Fruit fly (Drosophila melanogaster) whole organism, embryonic: Measurements from ENCODE around the gene CG12301.
A peak's percentile ranks its signal among the peaks of the same experiment; 100 is the strongest.

Experiments used
- ATbp ChIP-seq: fragments of 200-800 bp; sonication (Bioruptor generic); optimal IDR thresholded peaks from 2 replicates; lab custom pipeline; 2017; ENCODE audit warnings: missing biosample characterization, mild to moderate bottlenecking, missing genetic modification characterization, missing genetic modification reagents
- Asciz ChIP-seq: fragments of 200-800 bp; sonication (Bioruptor generic); optimal IDR thresholded peaks from 2 replicates; lab custom pipeline; 2017; ENCODE audit warnings: missing biosample characterization, mild to moderate bottlenecking, missing genetic modification characterization, missing genetic modification reagents
- B-H2 ChIP-seq: fragments of 200-800 bp; sonication (Bioruptor generic); optimal IDR thresholded peaks from 2 replicates; lab custom pipeline; 2018; ENCODE audit warnings: missing biosample characterization, mild to moderate bottlenecking, missing genetic modification characterization
- BEAF-32 ChIP-seq: fragments of 200-800 bp; sonication (Bioruptor generic); optimal IDR thresholded peaks from 3 replicates; lab custom pipeline; 2017; ENCODE audit warnings: missing biosample characterization, missing genetic modification characterization, mild to moderate bottlenecking, moderate library complexity, missing genetic modification reagents
- Bteb2 ChIP-seq: fragments of 200-800 bp; sonication (Bioruptor generic); optimal IDR thresholded peaks from 2 replicates; lab custom pipeline; 2016; ENCODE audit warnings: missing biosample characterization, missing genetic modification characterization
- C15 ChIP-seq: fragments of 200-800 bp; sonication (Bioruptor generic); IDR thresholded peaks from 3 replicates; pipeline ENCODE4 v1.3.6; 2022; ENCODE audit warnings: missing biosample characterization, missing genetic modification characterization
- CG1024 ChIP-seq: fragments of 200-800 bp; sonication (Bioruptor generic); IDR thresholded peaks from 2 replicates; pipeline ENCODE4 v1.3.6; 2022; ENCODE audit warnings: missing biosample characterization, missing genetic modification characterization
- CG10462 ChIP-seq: fragments of 200-800 bp; sonication (Bioruptor generic); optimal IDR thresholded peaks from 2 replicates; lab custom pipeline; 2016; ENCODE audit warnings: missing biosample characterization, missing genetic modification characterization
- CG11398 ChIP-seq: fragments of 200-800 bp; sonication (Bioruptor generic); optimal IDR thresholded peaks from 2 replicates; lab custom pipeline; 2016; ENCODE audit warnings: missing biosample characterization, missing genetic modification characterization
- CG11504 ChIP-seq: fragments of 200-800 bp; sonication (Bioruptor generic); optimal IDR thresholded peaks from 3 replicates; lab custom pipeline; 2019; ENCODE audit warnings: missing biosample characterization, mild to moderate bottlenecking, missing genetic modification characterization, moderate library complexity
- CG1603 ChIP-seq: fragments of 200-800 bp; sonication (Bioruptor generic); optimal IDR thresholded peaks from 2 replicates; lab custom pipeline; 2019; ENCODE audit warnings: missing biosample characterization, mild to moderate bottlenecking, missing genetic modification characterization, moderate library complexity
- CG16863 ChIP-seq: fragments of 200-800 bp; sonication (Bioruptor generic); optimal IDR thresholded peaks from 3 replicates; lab custom pipeline; 2016; ENCODE audit warnings: missing biosample characterization, missing genetic modification characterization
- CG17802 ChIP-seq: fragments of 200-800 bp; sonication (Bioruptor generic); optimal IDR thresholded peaks from 2 replicates; lab custom pipeline; 2018; ENCODE audit warnings: missing biosample characterization, mild to moderate bottlenecking, missing genetic modification characterization, moderate library complexity
- CG34224 ChIP-seq: fragments of 200-800 bp; sonication (Bioruptor generic); IDR thresholded peaks from 3 replicates; pipeline ENCODE4 v1.3.6; 2022; ENCODE audit warnings: missing biosample characterization, missing genetic modification characterization; ENCODE audit not compliant: partially characterized antibody
- CG3838 ChIP-seq: fragments of 200-800 bp; sonication (Bioruptor generic); optimal IDR thresholded peaks from 3 replicates; lab custom pipeline; 2016; ENCODE audit warnings: missing biosample characterization, missing genetic modification characterization
- CG5953 ChIP-seq: fragments of 200-800 bp; sonication (Bioruptor generic); IDR thresholded peaks from 2 replicates; pipeline ENCODE4 v1.3.6; 2022; ENCODE audit warnings: missing biosample characterization, missing genetic modification characterization
- CG6791 ChIP-seq: fragments of 200-800 bp; sonication (Bioruptor generic); IDR thresholded peaks from 3 replicates; pipeline ENCODE4 v1.3.6; 2022; ENCODE audit warnings: missing biosample characterization, missing genetic modification characterization; ENCODE audit not compliant: partially characterized antibody
- CG7745 ChIP-seq: fragments of 200-800 bp; sonication (Bioruptor generic); optimal IDR thresholded peaks from 2 replicates; lab custom pipeline; 2018; ENCODE audit warnings: missing biosample characterization, mild to moderate bottlenecking, missing genetic modification characterization, moderate library complexity
- CG8388 ChIP-seq: fragments of 200-800 bp; sonication (Bioruptor generic); optimal IDR thresholded peaks from 2 replicates; lab custom pipeline; 2019; ENCODE audit warnings: missing biosample characterization, mild to moderate bottlenecking, missing genetic modification characterization, moderate library complexity
- CG8765 ChIP-seq: fragments of 200-800 bp; sonication (Bioruptor generic); IDR thresholded peaks from 2 replicates; pipeline ENCODE4 v1.3.6; 2022; ENCODE audit warnings: missing biosample characterization, missing genetic modification characterization
- CG9215 ChIP-seq: fragments of 200-800 bp; sonication (Bioruptor generic); IDR thresholded peaks from 2 replicates; pipeline ENCODE4 v1.3.6; 2022; ENCODE audit warnings: missing biosample characterization, missing genetic modification characterization
- CG9817 ChIP-seq: fragments of 200-800 bp; sonication (Bioruptor generic); optimal IDR thresholded peaks from 2 replicates; lab custom pipeline; 2018; ENCODE audit warnings: missing biosample characterization, mild to moderate bottlenecking, missing genetic modification characterization, moderate library complexity
- Dll ChIP-seq: fragments of 200-800 bp; sonication (Bioruptor generic); IDR thresholded peaks from 4 replicates; pipeline ENCODE4 v1.3.6; 2022; ENCODE audit warnings: missing biosample characterization, missing genetic modification characterization; ENCODE audit not compliant: partially characterized antibody
- E2f2 ChIP-seq: fragments of 200-800 bp; sonication (Bioruptor generic); IDR thresholded peaks from 2 replicates; pipeline ENCODE4 v1.3.6; 2022; ENCODE audit warnings: missing biosample characterization, missing genetic modification characterization
- Eip74EF ChIP-seq, 2 experiments: fragments of 200-800 bp in 1 of 2; fragments of >200 bp in 1 of 2; sonication (Bioruptor generic) in 1 of 2; optimal IDR thresholded peaks; 2 replicates each; lab custom pipeline; 2017 to 2019; ENCODE audit warnings: missing biosample characterization in 2 of 2, missing genetic modification characterization in 2 of 2, mild to moderate bottlenecking in 1 of 2, moderate library complexity in 1 of 2
- HHEX ChIP-seq: fragments of 200-800 bp; sonication (Bioruptor generic); optimal IDR thresholded peaks from 3 replicates; lab custom pipeline; 2017; ENCODE audit warnings: missing biosample characterization, mild to moderate bottlenecking, missing genetic modification characterization, missing genetic modification reagents
- HLHmδ ChIP-seq: fragments of 200-800 bp; sonication (Bioruptor generic); optimal IDR thresholded peaks from 2 replicates; lab custom pipeline; 2018; ENCODE audit warnings: missing biosample characterization, mild to moderate bottlenecking, missing genetic modification characterization, moderate library complexity
- Jarid2 ChIP-seq: fragments of 200-800 bp; sonication (Bioruptor generic); optimal IDR thresholded peaks from 3 replicates; lab custom pipeline; 2017; ENCODE audit warnings: mild to moderate bottlenecking, missing biosample characterization, missing genetic modification reagents, missing genetic modification characterization
- Lhr ChIP-seq: fragments of 200-800 bp; sonication (Bioruptor generic); optimal IDR thresholded peaks from 3 replicates; lab custom pipeline; 2017; ENCODE audit warnings: mild to moderate bottlenecking, missing biosample characterization, missing genetic modification reagents, missing genetic modification characterization
- Meics ChIP-seq: fragments of 200-800 bp; sonication (Bioruptor generic); optimal IDR thresholded peaks from 2 replicates; lab custom pipeline; 2017; ENCODE audit warnings: missing biosample characterization, mild to moderate bottlenecking, missing genetic modification characterization
- Opbp ChIP-seq: fragments of 200-800 bp; sonication (Bioruptor generic); IDR thresholded peaks from 3 replicates; pipeline ENCODE4 v1.3.6; 2022; ENCODE audit warnings: missing biosample characterization, missing genetic modification characterization; ENCODE audit not compliant: partially characterized antibody
- Sin3A ChIP-seq: fragments of >200 bp; optimal IDR thresholded peaks from 2 replicates; lab custom pipeline; 2018
- Sry-β ChIP-seq: fragments of 200-800 bp; sonication (Bioruptor generic); optimal IDR thresholded peaks from 2 replicates; lab custom pipeline; 2018; ENCODE audit warnings: missing biosample characterization, mild to moderate bottlenecking, missing genetic modification characterization, moderate library complexity
- YL-1 ChIP-seq: fragments of 200-800 bp; sonication (Bioruptor generic); optimal IDR thresholded peaks from 3 replicates; lab custom pipeline; 2017; ENCODE audit warnings: missing biosample characterization, mild to moderate bottlenecking, missing genetic modification characterization
- ara ChIP-seq: fragments of 200-800 bp; sonication (Bioruptor generic); IDR thresholded peaks from 2 replicates; pipeline ENCODE4 v1.3.6; 2022; ENCODE audit warnings: missing biosample characterization, missing genetic modification characterization
- az2 ChIP-seq: fragments of 200-800 bp; sonication (Bioruptor generic); optimal IDR thresholded peaks from 3 replicates; lab custom pipeline; 2016; ENCODE audit warnings: missing biosample characterization, missing genetic modification characterization
- crc ChIP-seq: fragments of 200-800 bp; sonication (Bioruptor generic); optimal IDR thresholded peaks from 2 replicates; lab custom pipeline; 2016; ENCODE audit warnings: missing biosample characterization, missing genetic modification characterization
- croc ChIP-seq: fragments of 200-800 bp; sonication (Bioruptor generic); conservative IDR thresholded peaks from 3 replicates; pipeline ENCODE4 v1.3.6; 2022; ENCODE audit warnings: missing biosample characterization, missing genetic modification characterization
- disco-r ChIP-seq: fragments of 200-800 bp; sonication (Bioruptor generic); optimal IDR thresholded peaks from 2 replicates; lab custom pipeline; 2016; ENCODE audit warnings: missing biosample characterization, missing genetic modification characterization
- ems ChIP-seq: fragments of 200-800 bp; sonication (Bioruptor generic); optimal IDR thresholded peaks from 3 replicates; lab custom pipeline; 2016; ENCODE audit warnings: missing biosample characterization, missing genetic modification characterization
- gsb-n ChIP-seq: fragments of 200-800 bp; sonication (Bioruptor generic); optimal IDR thresholded peaks from 3 replicates; lab custom pipeline; 2018; ENCODE audit warnings: missing biosample characterization, mild to moderate bottlenecking, missing genetic modification characterization
- jigr1 ChIP-seq: fragments of 200-800 bp; sonication (Bioruptor generic); IDR thresholded peaks from 3 replicates; pipeline ENCODE4 v1.3.6; 2022; ENCODE audit warnings: missing biosample characterization, missing genetic modification characterization
- knrl ChIP-seq: fragments of 200-800 bp; sonication (Bioruptor generic); IDR thresholded peaks from 3 replicates; pipeline ENCODE4 v1.3.6; 2022; ENCODE audit warnings: missing biosample characterization, missing genetic modification characterization; ENCODE audit not compliant: partially characterized antibody
- nom ChIP-seq: fragments of 200-800 bp; sonication (Bioruptor generic); optimal IDR thresholded peaks from 2 replicates; lab custom pipeline; 2017; ENCODE audit warnings: missing biosample characterization, missing genetic modification characterization, mild to moderate bottlenecking, moderate library complexity, missing genetic modification reagents
- phol ChIP-seq: fragments of 200-800 bp; sonication (Bioruptor generic); optimal IDR thresholded peaks from 3 replicates; lab custom pipeline; 2018; ENCODE audit warnings: missing biosample characterization, mild to moderate bottlenecking, missing genetic modification characterization, moderate library complexity
- pum ChIP-seq: fragments of 200-800 bp; sonication (Bioruptor generic); optimal IDR thresholded peaks from 2 replicates; lab custom pipeline; 2016; ENCODE audit warnings: missing biosample characterization, missing genetic modification characterization
- salm ChIP-seq: fragments of 200-800 bp; sonication (Bioruptor generic); optimal IDR thresholded peaks from 2 replicates; lab custom pipeline; 2018; ENCODE audit warnings: missing biosample characterization, mild to moderate bottlenecking, missing genetic modification characterization
- sens ChIP-seq: fragments of 200-800 bp; sonication (Bioruptor generic); peaks from one replicate; lab custom pipeline; 2016; ENCODE audit warnings: missing biosample characterization, missing genetic modification characterization
- slbo ChIP-seq: fragments of 200-800 bp; sonication (Bioruptor generic); IDR thresholded peaks from 2 replicates; pipeline ENCODE4 v1.3.6; 2022; ENCODE audit warnings: missing biosample characterization, missing genetic modification characterization
- tin ChIP-seq: fragments of 200-800 bp; sonication (Bioruptor generic); optimal IDR thresholded peaks from 3 replicates; lab custom pipeline; 2016; ENCODE audit warnings: missing biosample characterization, missing genetic modification characterization

The CG12301 gene

DNA sequence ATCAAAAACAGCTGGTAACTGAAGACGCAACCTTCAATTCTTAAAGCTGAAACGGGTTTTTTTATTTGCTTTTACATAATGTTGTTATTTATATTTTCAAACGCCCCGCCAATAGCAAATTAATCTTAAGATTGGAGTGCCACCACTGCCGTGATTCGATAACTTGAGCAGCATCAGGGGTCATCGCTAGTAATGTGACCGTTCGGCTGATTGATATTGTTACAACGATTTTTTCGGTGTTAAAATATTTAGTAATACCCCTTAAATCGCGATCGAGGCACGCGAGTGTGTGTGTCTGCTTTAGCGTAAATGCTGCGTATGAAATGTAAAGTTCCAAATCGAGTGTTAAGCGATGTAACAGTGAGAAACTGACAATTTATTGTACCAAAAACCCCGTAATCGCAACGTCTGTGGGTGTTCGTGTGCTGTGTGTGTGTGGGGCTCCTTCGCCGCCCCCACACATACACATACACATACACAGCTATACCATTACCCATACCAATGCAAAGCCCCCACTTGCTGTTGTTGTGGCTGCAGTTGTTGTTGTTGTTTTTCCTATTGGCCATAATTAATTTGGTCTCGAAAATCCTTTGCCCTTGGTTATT, 14.7 kb upstream of the CG12301 start, which contains the start of gene dop (continued):
- TF ChIP-seq ATbp (no peak), Sry-β (peak; percentile 27), CG6791 (GFP tag; lab: Robert Waterston, UW) (peak; percentile 52; the same call in 2 of the 3 replicates), CG7745 (tag; lab: Kevin White, UChicago) (no peak), knrl (peak; percentile 73), Bteb2 (GFP tag; lab: Kevin White, UChicago) (no peak), pum (no peak), Meics (GFP tag; lab: Kevin White, UChicago) (no peak), CG8765 (GFP tag; lab: Robert Waterston, UW) (no peak), Dll (GFP tag; lab: Robert Waterston, UW) (peak; percentile 72), B-H2 (peak; percentile 58), CG3838 (GFP tag; lab: Kevin White, UChicago) (no peak), CG8388 (GFP tag; lab: Kevin White, UChicago) (no peak), HHEX (GFP tag; lab: Kevin White, UChicago) (no peak), CG9817 (no peak), CG16863 (GFP tag; lab: Kevin White, UChicago) (no peak), BEAF-32 (GFP tag; lab: Kevin White, UChicago) (peak; percentile 82), disco-r (GFP tag; lab: Kevin White, UChicago) (no peak), Opbp (GFP tag; lab: Robert Waterston, UW) (peak; percentile 50; the same call in 1 of the 3 replicates), C15 (GFP tag; lab: Robert Waterston, UW) (no peak), Sin3A (lab: Kevin White, UChicago) (peak; percentile 55), crc (GFP tag; lab: Kevin White, UChicago) (no peak), Lhr (GFP tag; lab: Kevin White, UChicago) (peak; percentile 8), CG9215 (GFP tag; lab: Robert Waterston, UW) (no peak), Asciz (GFP tag; lab: Kevin White, UChicago) (no peak), tin (no peak), CG5953 (GFP tag; lab: Robert Waterston, UW) (no peak), phol (tag; lab: Kevin White, UChicago) (peak; percentile 43), Jarid2 (peak; percentile 13), CG1603 (tag; lab: Kevin White, UChicago) (peak; percentile 62), Eip74EF (GFP tag; optimal IDR thresholded peaks at IDR 0.05; lab: Kevin White, UChicago) (no peak), CG34224 (GFP tag; lab: Robert Waterston, UW) (peak; percentile 58), az2 (GFP tag; lab: Kevin White, UChicago) (no peak), salm (no peak), CG11398 (GFP tag; lab: Kevin White, UChicago) (no peak), jigr1 (GFP tag; lab: Robert Waterston, UW) (no peak), CG10462 (GFP tag; lab: Kevin White, UChicago) (no peak), HLHmδ (GFP tag; lab: Kevin White, UChicago) (no peak), E2f2 (peak; percentile 88), CG1024 (GFP tag; lab: Robert Waterston, UW) (no peak), ems (GFP tag; lab: Kevin White, UChicago) (no peak), CG11504 (tag; lab: Kevin White, UChicago) (no peak), CG17802 (tag; lab: Kevin White, UChicago) (no peak), croc (GFP tag; lab: Robert Waterston, UW) (no peak), nom (GFP tag; lab: Kevin White, UChicago) (no peak), slbo (GFP tag; lab: Robert Waterston, UW) (peak; percentile 34; the same call in 1 of the 2 replicates), ara (GFP tag; lab: Robert Waterston, UW) (no peak), YL-1 (GFP tag; lab: Kevin White, UChicago) (peak; percentile 24), gsb-n (no peak), sens (peak; percentile 80)
